Worm (Caenorhabditis elegans): Measurements from ENCODE around the gene ser-1.

Gene ser-1

DNA sequence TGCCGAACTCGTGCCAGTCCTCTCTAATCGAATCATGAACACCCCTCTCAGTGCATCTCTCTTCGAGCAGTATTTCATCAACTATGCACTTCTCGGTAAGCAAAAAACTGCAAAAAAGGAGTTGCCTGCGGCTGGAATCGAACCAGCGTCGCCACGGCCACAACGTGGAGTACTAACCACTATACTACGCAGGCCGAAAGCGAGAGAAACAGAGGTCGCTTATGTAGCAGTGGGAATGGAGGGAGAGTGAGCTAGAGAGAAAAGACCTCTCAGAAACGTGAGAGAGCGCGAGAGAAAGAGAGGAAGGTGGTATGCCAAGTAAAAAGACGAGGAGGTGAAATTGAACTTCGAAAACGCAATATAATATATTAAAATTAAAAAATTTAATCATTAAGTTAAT, 55.2 kb downstream of the ser-1 start (continued):
- TF ChIP-seq repo-1 (tag; optimal IDR thresholded peaks at IDR 0.05) = peak; percentile 60
- TF ChIP-seq B0035.1 (tag; optimal IDR thresholded peaks at IDR 0.05) = peak; percentile 75
- TF ChIP-seq xnd-1 (tag; optimal IDR thresholded peaks at IDR 0.05) = no peak
- TF ChIP-seq nfya-1 (tag; optimal IDR thresholded peaks at IDR 0.05; ENCODE audit: borderline replicate concordance, insufficient read depth) = no peak
- no peak for TF ChIP-seq mel-28 (tag; optimal IDR thresholded peaks at IDR 0.05; ENCODE audit: borderline replicate concordance)
- TF ChIP-seq C06A6.2 (GFP tag; conservative IDR thresholded peaks at IDR 0.05) = peak; percentile 62
- TF ChIP-seq ceh-40 (GFP tag; IDR thresholded peaks at IDR 0.05) = 0 out of 2 replicates have a peak, but pooled peaks have one; percentile 29
- peak; percentile 46 for TF ChIP-seq mxl-1 (tag; optimal IDR thresholded peaks at IDR 0.05)
- no peak for TF ChIP-seq F33H1.4 (GFP tag; IDR thresholded peaks at IDR 0.05)
- 0 out of 2 replicates have a peak, but pooled peaks have one; percentile 9 for TF ChIP-seq madf-8 (GFP tag; conservative IDR thresholded peaks at IDR 0.05)
- TF ChIP-seq ztf-26 (tag; optimal IDR thresholded peaks at IDR 0.05) = peak; percentile 74
- TF ChIP-seq Y95B8A.8 (GFP tag; IDR thresholded peaks at IDR 0.05) = peak; percentile 25; the same call in 1 of the 2 replicates
- peak; percentile 46 for TF ChIP-seq somi-1 (GFP tag; optimal IDR thresholded peaks at IDR 0.05)
- peak; percentile 42 for TF ChIP-seq fkh-3 (tag; optimal IDR thresholded peaks at IDR 0.05)
- no peak for TF ChIP-seq F55B11.4 (tag; optimal IDR thresholded peaks at IDR 0.05; ENCODE audit: borderline replicate concordance, insufficient read depth)

All from whole organism, young adult.